Fruit fly (Drosophila melanogaster) whole organism, embryonic: Measurements from ENCODE around the gene jv.

Experiments used
- ATbp ChIP-seq: fragments of 200-800 bp; sonication (Bioruptor generic); optimal IDR thresholded peaks from 2 replicates; lab custom pipeline; 2017; ENCODE audit warnings: missing biosample characterization, mild to moderate bottlenecking, missing genetic modification characterization, missing genetic modification reagents
- CG10431 ChIP-seq: fragments of 200-800 bp; sonication (Bioruptor generic); optimal IDR thresholded peaks from 3 replicates; lab custom pipeline; 2018; ENCODE audit warnings: missing biosample characterization, mild to moderate bottlenecking, missing genetic modification characterization
- CG10565 ChIP-seq: fragments of 200-800 bp; sonication (Bioruptor generic); optimal IDR thresholded peaks from 3 replicates; lab custom pipeline; 2016; ENCODE audit warnings: missing biosample characterization, mild to moderate bottlenecking, missing genetic modification characterization
- CG11504 ChIP-seq: fragments of 200-800 bp; sonication (Bioruptor generic); optimal IDR thresholded peaks from 3 replicates; lab custom pipeline; 2019; ENCODE audit warnings: missing biosample characterization, mild to moderate bottlenecking, missing genetic modification characterization, moderate library complexity
- CG12071 ChIP-seq: fragments of 200-800 bp; sonication (Bioruptor generic); optimal IDR thresholded peaks from 3 replicates; lab custom pipeline; 2018; ENCODE audit warnings: missing biosample characterization, mild to moderate bottlenecking, missing genetic modification characterization
- CG13296 ChIP-seq: fragments of 200-800 bp; sonication (Bioruptor generic); optimal IDR thresholded peaks from 3 replicates; lab custom pipeline; 2018; ENCODE audit warnings: missing biosample characterization, mild to moderate bottlenecking, missing genetic modification characterization
- CG16779 ChIP-seq: fragments of 200-800 bp; sonication (Bioruptor generic); IDR thresholded peaks from 2 replicates; pipeline ENCODE4 v1.3.6; 2022; ENCODE audit warnings: missing biosample characterization, missing genetic modification characterization
- CG16813 ChIP-seq: fragments of 200-800 bp; sonication (Bioruptor generic); IDR thresholded peaks from 3 replicates; pipeline ENCODE4 v1.3.6; 2022; ENCODE audit warnings: missing biosample characterization, missing genetic modification characterization; ENCODE audit not compliant: partially characterized antibody
- CG17612 ChIP-seq: fragments of 200-800 bp; sonication (Bioruptor generic); IDR thresholded peaks from 2 replicates; pipeline ENCODE4 v1.3.6; 2022; ENCODE audit warnings: missing biosample characterization, missing genetic modification characterization
- CG34224 ChIP-seq: fragments of 200-800 bp; sonication (Bioruptor generic); IDR thresholded peaks from 3 replicates; pipeline ENCODE4 v1.3.6; 2022; ENCODE audit warnings: missing biosample characterization, missing genetic modification characterization; ENCODE audit not compliant: partially characterized antibody
- CG4328 ChIP-seq: fragments of 200-800 bp; sonication (Bioruptor generic); optimal IDR thresholded peaks from 3 replicates; lab custom pipeline; 2017; ENCODE audit warnings: missing biosample characterization, missing genetic modification reagents, missing genetic modification characterization
- CG4404 ChIP-seq: fragments of 200-800 bp; sonication (Bioruptor generic); IDR thresholded peaks from 2 replicates; pipeline ENCODE4 v1.3.6; 2022; ENCODE audit warnings: missing biosample characterization, missing genetic modification characterization
- CG4424 ChIP-seq: fragments of 200-800 bp; sonication (Bioruptor generic); optimal IDR thresholded peaks from 3 replicates; lab custom pipeline; 2016; ENCODE audit warnings: missing biosample characterization, missing genetic modification characterization
- CG4617 ChIP-seq: fragments of 200-800 bp; sonication (Bioruptor generic); optimal IDR thresholded peaks from 3 replicates; lab custom pipeline; 2016; ENCODE audit warnings: missing biosample characterization, missing genetic modification characterization, borderline replicate concordance
- CG6254 ChIP-seq: fragments of 200-800 bp; sonication (Bioruptor generic); optimal IDR thresholded peaks from 3 replicates; lab custom pipeline; 2017; ENCODE audit warnings: mild to moderate bottlenecking, missing biosample characterization, missing genetic modification reagents, missing genetic modification characterization
- CG7556 ChIP-seq: fragments of 200-800 bp; sonication (Bioruptor generic); optimal IDR thresholded peaks from 2 replicates; lab custom pipeline; 2017; ENCODE audit warnings: missing biosample characterization, mild to moderate bottlenecking, missing genetic modification characterization
- CG7963 ChIP-seq: fragments of 200-800 bp; sonication (Bioruptor generic); IDR thresholded peaks from 3 replicates; pipeline ENCODE4 v1.3.6; 2022; ENCODE audit warnings: missing biosample characterization, missing genetic modification characterization; ENCODE audit not compliant: partially characterized antibody
- CG9727 ChIP-seq: fragments of 200-800 bp; sonication (Bioruptor generic); optimal IDR thresholded peaks from 3 replicates; lab custom pipeline; 2017; ENCODE audit warnings: missing biosample characterization, mild to moderate bottlenecking, missing genetic modification characterization
- CrebB ChIP-seq: fragments of 200-800 bp; sonication (Bioruptor generic); optimal IDR thresholded peaks from 3 replicates; lab custom pipeline; 2018; ENCODE audit warnings: missing biosample characterization, mild to moderate bottlenecking, missing genetic modification characterization
- Dek ChIP-seq: fragments of 200-800 bp; sonication (Bioruptor generic); optimal IDR thresholded peaks from 3 replicates; lab custom pipeline; 2019; ENCODE audit warnings: missing biosample characterization, mild to moderate bottlenecking, missing genetic modification characterization, moderate library complexity
- Doc2 ChIP-seq: fragments of 200-800 bp; sonication (Bioruptor generic); IDR thresholded peaks from 2 replicates; pipeline ENCODE4 v1.3.6; 2022; ENCODE audit warnings: missing biosample characterization, missing genetic modification characterization
- Gug ChIP-seq: fragments of 200-800 bp; sonication (Bioruptor generic); IDR thresholded peaks from 4 replicates; pipeline ENCODE4 v1.3.6; 2022; ENCODE audit warnings: missing biosample characterization, missing genetic modification characterization
- Lpt ChIP-seq: fragments of >200 bp; optimal IDR thresholded peaks from 2 replicates; lab custom pipeline; 2018; ENCODE audit warnings: missing biosample characterization, missing genetic modification characterization
- NC2β ChIP-seq: fragments of 200-800 bp; sonication (Bioruptor generic); optimal IDR thresholded peaks from 2 replicates; lab custom pipeline; 2016; ENCODE audit warnings: missing biosample characterization, missing genetic modification characterization
- Neu2 ChIP-seq: fragments of 200-800 bp; sonication (Bioruptor generic); optimal IDR thresholded peaks from 3 replicates; lab custom pipeline; 2016; ENCODE audit warnings: missing biosample characterization, missing genetic modification characterization, borderline replicate concordance
- Side ChIP-seq: fragments of 200-800 bp; sonication (Bioruptor generic); optimal IDR thresholded peaks from 2 replicates; lab custom pipeline; 2016; ENCODE audit warnings: missing biosample characterization, missing genetic modification characterization
- Spps ChIP-seq: fragments of 200-800 bp; sonication (Bioruptor generic); optimal IDR thresholded peaks from 2 replicates; lab custom pipeline; 2018; ENCODE audit warnings: missing biosample characterization, mild to moderate bottlenecking, missing genetic modification characterization
- aop ChIP-seq: fragments of 200-800 bp; sonication (Bioruptor generic); IDR thresholded peaks from 2 replicates; pipeline ENCODE4 v1.3.6; 2022; ENCODE audit warnings: missing biosample characterization, missing genetic modification characterization
- bcd ChIP-seq: fragments of 200-800 bp; sonication (Bioruptor generic); optimal IDR thresholded peaks from 2 replicates; lab custom pipeline; 2017; ENCODE audit warnings: missing biosample characterization, mild to moderate bottlenecking, missing genetic modification characterization
- br ChIP-seq: fragments of >200 bp; optimal IDR thresholded peaks from 2 replicates; lab custom pipeline; 2017
- disco-r ChIP-seq: fragments of 200-800 bp; sonication (Bioruptor generic); optimal IDR thresholded peaks from 2 replicates; lab custom pipeline; 2016; ENCODE audit warnings: missing biosample characterization, missing genetic modification characterization
- dmrt11E ChIP-seq: fragments of 200-800 bp; sonication (Bioruptor generic); optimal IDR thresholded peaks from 3 replicates; lab custom pipeline; 2018; ENCODE audit warnings: missing biosample characterization, mild to moderate bottlenecking, missing genetic modification characterization, moderate library complexity
- en ChIP-seq: fragments of 200-800 bp; sonication (Bioruptor generic); optimal IDR thresholded peaks from 2 replicates; lab custom pipeline; 2016; ENCODE audit warnings: missing biosample characterization, missing genetic modification characterization
- fd96Cb ChIP-seq: fragments of 200-800 bp; sonication (Bioruptor generic); optimal IDR thresholded peaks from 2 replicates; lab custom pipeline; 2018; ENCODE audit warnings: missing biosample characterization, mild to moderate bottlenecking, missing genetic modification characterization, moderate library complexity
- gcm ChIP-seq: fragments of 200-800 bp; sonication (Bioruptor generic); optimal IDR thresholded peaks from 2 replicates; lab custom pipeline; 2019; ENCODE audit warnings: missing biosample characterization, mild to moderate bottlenecking, missing genetic modification characterization, moderate library complexity
- gcm2 ChIP-seq: fragments of 200-800 bp; sonication (Bioruptor generic); optimal IDR thresholded peaks from 2 replicates; lab custom pipeline; 2016; ENCODE audit warnings: missing biosample characterization, missing genetic modification characterization
- gem ChIP-seq: fragments of 200-800 bp; sonication (Bioruptor generic); optimal IDR thresholded peaks from 2 replicates; lab custom pipeline; 2019; ENCODE audit warnings: missing biosample characterization, mild to moderate bottlenecking, missing genetic modification characterization, moderate library complexity
- gsb ChIP-seq: fragments of 200-800 bp; sonication (Bioruptor generic); IDR thresholded peaks from 2 replicates; pipeline ENCODE4 v1.3.6; 2022; ENCODE audit warnings: missing biosample characterization, missing genetic modification characterization
- gsb-n ChIP-seq: fragments of 200-800 bp; sonication (Bioruptor generic); optimal IDR thresholded peaks from 3 replicates; lab custom pipeline; 2018; ENCODE audit warnings: missing biosample characterization, mild to moderate bottlenecking, missing genetic modification characterization
- ind ChIP-seq: fragments of 200-800 bp; sonication (Bioruptor generic); optimal IDR thresholded peaks from 3 replicates; lab custom pipeline; 2016; ENCODE audit warnings: missing biosample characterization, missing genetic modification characterization
- ken ChIP-seq: fragments of 200-800 bp; sonication (Bioruptor generic); IDR thresholded peaks from 3 replicates; pipeline ENCODE4 v1.3.6; 2022; ENCODE audit warnings: missing biosample characterization, missing genetic modification characterization
- kni ChIP-seq: fragments of 200-800 bp; sonication (Bioruptor generic); optimal IDR thresholded peaks from 3 replicates; lab custom pipeline; 2017; ENCODE audit warnings: mild to moderate bottlenecking, missing biosample characterization, missing genetic modification reagents, missing genetic modification characterization
- onecut ChIP-seq: fragments of 200-800 bp; sonication (Bioruptor generic); IDR thresholded peaks from 2 replicates; pipeline ENCODE4 v1.3.6; 2022; ENCODE audit warnings: missing biosample characterization, missing genetic modification characterization
- org-1 ChIP-seq: fragments of 200-800 bp; sonication (Bioruptor generic); optimal IDR thresholded peaks from 2 replicates; lab custom pipeline; 2017; ENCODE audit warnings: missing biosample characterization, missing genetic modification characterization
- phol ChIP-seq: fragments of 200-800 bp; sonication (Bioruptor generic); optimal IDR thresholded peaks from 3 replicates; lab custom pipeline; 2018; ENCODE audit warnings: missing biosample characterization, mild to moderate bottlenecking, missing genetic modification characterization, moderate library complexity
- pros ChIP-seq: fragments of 200-800 bp; sonication (Bioruptor generic); optimal IDR thresholded peaks from 3 replicates; lab custom pipeline; 2019; ENCODE audit warnings: missing biosample characterization, mild to moderate bottlenecking, missing genetic modification characterization, moderate library complexity
- sd ChIP-seq: fragments of 200-800 bp; sonication (Bioruptor generic); optimal IDR thresholded peaks from 3 replicates; lab custom pipeline; 2018; ENCODE audit warnings: missing biosample characterization, mild to moderate bottlenecking, missing genetic modification characterization, moderate library complexity
- stc ChIP-seq: fragments of 200-800 bp; sonication (Bioruptor generic); IDR thresholded peaks from 2 replicates; pipeline ENCODE4 v1.3.6; 2022; ENCODE audit warnings: missing biosample characterization, missing genetic modification characterization
- toy ChIP-seq: fragments of 200-800 bp; sonication (Bioruptor generic); IDR thresholded peaks from 2 replicates; pipeline ENCODE4 v1.3.6; 2022; ENCODE audit warnings: missing biosample characterization, missing genetic modification characterization
- zen ChIP-seq: fragments of 200-800 bp; sonication (Bioruptor generic); optimal IDR thresholded peaks from 3 replicates; lab custom pipeline; 2018; ENCODE audit warnings: missing biosample characterization, mild to moderate bottlenecking, missing genetic modification characterization, moderate library complexity

Gene jv

dm6 chr3L:6608884-6609552, 19.7 kb upstream of the jv start, which contains the start of gene axed (continued):
- TF ChIP-seq CG6254 (GFP tag; lab: Kevin White, UChicago), result no peak
- TF ChIP-seq ken, result no peak
- TF ChIP-seq CG11504 (tag; lab: Kevin White, UChicago), result peak; percentile 47
- no peak for TF ChIP-seq gcm (GFP tag; lab: Kevin White, UChicago)
- no peak for TF ChIP-seq CG7556 (GFP tag; lab: Kevin White, UChicago)
- TF ChIP-seq gsb-n, result no peak
- TF ChIP-seq onecut (GFP tag; lab: Robert Waterston, UW), result no peak
- no peak for TF ChIP-seq NC2β (GFP tag; lab: Kevin White, UChicago)
- no peak for TF ChIP-seq Side (GFP tag; lab: Kevin White, UChicago)
- no peak for TF ChIP-seq gcm2 (GFP tag; lab: Kevin White, UChicago)
- no peak for TF ChIP-seq br (lab: Kevin White, UChicago)
- peak; percentile 37 for TF ChIP-seq CG9727
- TF ChIP-seq dmrt11E, result no peak
- no peak for TF ChIP-seq CG4404
- no peak for TF ChIP-seq kni (GFP tag; lab: Kevin White, UChicago)
- no peak for TF ChIP-seq Dek (tag; lab: Kevin White, UChicago)
- TF ChIP-seq gsb, result no peak
- TF ChIP-seq Spps, result no peak
- peak; percentile 84 for TF ChIP-seq sd (tag; lab: Kevin White, UChicago)
- TF ChIP-seq ATbp (GFP tag; lab: Kevin White, UChicago), result no peak
- no peak for TF ChIP-seq CG4424 (GFP tag; lab: Kevin White, UChicago)
- no peak for TF ChIP-seq zen (tag; lab: Kevin White, UChicago)
- TF ChIP-seq Doc2 (GFP tag; lab: Robert Waterston, UW), result no peak
- peak; percentile 19 for TF ChIP-seq CG13296
- TF ChIP-seq fd96Cb, result no peak
- no peak for TF ChIP-seq aop (GFP tag; lab: Robert Waterston, UW)
- TF ChIP-seq Neu2 (GFP tag; lab: Kevin White, UChicago), result no peak
- peak; percentile 31 for TF ChIP-seq phol (tag; lab: Kevin White, UChicago)
- TF ChIP-seq CG4328 (GFP tag; lab: Kevin White, UChicago), result peak; percentile 41
- no peak for TF ChIP-seq CG4617
- TF ChIP-seq CrebB (tag; lab: Kevin White, UChicago), result no peak
- peak; percentile 35 for TF ChIP-seq bcd
- no peak for TF ChIP-seq CG16813
- TF ChIP-seq CG16779 (GFP tag; lab: Robert Waterston, UW), result no peak
- TF ChIP-seq gem (tag; lab: Kevin White, UChicago), result no peak
- TF ChIP-seq CG10431 (GFP tag; lab: Kevin White, UChicago), result no peak
- TF ChIP-seq CG7963, result no peak
- no peak for TF ChIP-seq org-1 (GFP tag; lab: Kevin White, UChicago)
- no peak for TF ChIP-seq Lpt (GFP tag; lab: Kevin White, UChicago)
- TF ChIP-seq pros (GFP tag; lab: Kevin White, UChicago), result no peak
- TF ChIP-seq toy (GFP tag; lab: Robert Waterston, UW), result no peak
- TF ChIP-seq stc, result 0 out of 2 replicates have a peak, but pooled peaks have one; percentile 17
- TF ChIP-seq CG12071 (GFP tag; lab: Kevin White, UChicago), result no peak
- no peak for TF ChIP-seq disco-r (GFP tag; lab: Kevin White, UChicago)
- TF ChIP-seq Gug, result no peak
- no peak for TF ChIP-seq CG34224 (GFP tag; lab: Robert Waterston, UW)
- peak; percentile 29 for TF ChIP-seq ind (GFP tag; lab: Kevin White, UChicago)
- TF ChIP-seq en (GFP tag; lab: Kevin White, UChicago), result no peak
- peak; percentile 10; the same call in 1 of the 2 replicates for TF ChIP-seq CG17612 (GFP tag; lab: Robert Waterston, UW)
- no peak for TF ChIP-seq CG10565 (GFP tag; lab: Kevin White, UChicago)
